Fruit fly (Drosophila melanogaster): Measurements from ENCODE around the gene Osbp.

Osbp gene

dm6 chr3R:24953152-24953551 is 15.1 kb upstream of the Osbp start:
- TF ChIP-seq Myc (optimal IDR thresholded peaks at IDR 0.05) (no peak), ttk (optimal IDR thresholded peaks at IDR 0.05) (no peak), h (optimal IDR thresholded peaks at IDR 0.05) (no peak), insv (optimal IDR thresholded peaks at IDR 0.05) (no peak), psq (optimal IDR thresholded peaks at IDR 0.05) (no peak), Sin3A (optimal IDR thresholded peaks at IDR 0.05) (no peak)

- TF ChIP-seq insv (optimal IDR thresholded peaks at IDR 0.05) (no peak), psq (optimal IDR thresholded peaks at IDR 0.05) (no peak), Myc (optimal IDR thresholded peaks at IDR 0.05) (no peak)
These were observed 9.3 kb upstream of the Osbp start, which contains the start of gene mah for dm6 chr3R:24947332-24947731. Gene mah, plus strand, starts transcription at chr3R:24947632.

dm6 chr3R:24944920-24945853 is 7.2 kb upstream of the Osbp start, which contains the start of the genes ssh and Nmnat:
Gene ssh, minus strand, starts transcription at chr3R:24944956.
Gene Nmnat, plus strand, starts transcription at chr3R:24945237.
- no peak for TF ChIP-seq Sin3A (optimal IDR thresholded peaks at IDR 0.05)
- peak; percentile 44 for TF ChIP-seq psq (optimal IDR thresholded peaks at IDR 0.05)

dm6 chr3R:24935758-24936157 is 2.3 kb downstream of the Osbp start:
- TF ChIP-seq h (optimal IDR thresholded peaks at IDR 0.05) (no peak), Sin3A (optimal IDR thresholded peaks at IDR 0.05) (no peak), insv (optimal IDR thresholded peaks at IDR 0.05) (no peak), ttk (optimal IDR thresholded peaks at IDR 0.05) (no peak), psq (optimal IDR thresholded peaks at IDR 0.05) (no peak), Myc (optimal IDR thresholded peaks at IDR 0.05) (no peak)

dm6 chr3R:24934542-24934941 is 3.5 kb downstream of the Osbp start:
- TF ChIP-seq insv (optimal IDR thresholded peaks at IDR 0.05) (no peak), h (optimal IDR thresholded peaks at IDR 0.05) (no peak), Myc (optimal IDR thresholded peaks at IDR 0.05) (no peak), ttk (optimal IDR thresholded peaks at IDR 0.05) (no peak), Sin3A (optimal IDR thresholded peaks at IDR 0.05) (no peak), psq (optimal IDR thresholded peaks at IDR 0.05) (no peak)

- TF ChIP-seq Sin3A (optimal IDR thresholded peaks at IDR 0.05) (no peak), ttk (optimal IDR thresholded peaks at IDR 0.05) (no peak), h (optimal IDR thresholded peaks at IDR 0.05) (no peak), insv (optimal IDR thresholded peaks at IDR 0.05) (no peak)
These were observed 6.2 kb downstream of the Osbp start, which contains the start of gene CG11771 for dm6 chr3R:24931856-24932255. Gene CG11771, plus strand, starts transcription at chr3R:24932010.

dm6 chr3R:24926752-24927320 is 11.2 kb downstream of the Osbp start:
- no peak for TF ChIP-seq Myc (optimal IDR thresholded peaks at IDR 0.05)

dm6 chr3R:24924916-24925315 is 13.1 kb downstream of the Osbp start, which contains the start of gene Trf4-2:
Gene Trf4-2, plus strand, starts transcription at chr3R:24925216.
- TF ChIP-seq Sin3A (optimal IDR thresholded peaks at IDR 0.05) (no peak), psq (optimal IDR thresholded peaks at IDR 0.05) (no peak), ttk (optimal IDR thresholded peaks at IDR 0.05) (no peak), h (optimal IDR thresholded peaks at IDR 0.05) (no peak), Myc (optimal IDR thresholded peaks at IDR 0.05) (no peak), insv (optimal IDR thresholded peaks at IDR 0.05) (no peak)

dm6 chr3R:24922270-24922669 is 15.8 kb downstream of the Osbp start, which contains the start of gene Mink:
Gene Mink, plus strand, starts transcription at chr3R:24922473.
- TF ChIP-seq Sin3A (optimal IDR thresholded peaks at IDR 0.05) (no peak), ttk (optimal IDR thresholded peaks at IDR 0.05) (no peak), h (optimal IDR thresholded peaks at IDR 0.05) (no peak), insv (optimal IDR thresholded peaks at IDR 0.05) (no peak), psq (optimal IDR thresholded peaks at IDR 0.05) (no peak), Myc (optimal IDR thresholded peaks at IDR 0.05) (no peak)

dm6 chr3R:24917814-24918636 is 20.0 kb downstream of the Osbp start, which contains the start of the genes PIG-S, sud1 and CG11168:
Gene PIG-S, minus strand, starts transcription at chr3R:24917864.
Gene sud1, minus strand, starts transcription at chr3R:24917864.
Gene CG11168, plus strand, starts transcription at chr3R:24918106.
- TF ChIP-seq ttk (optimal IDR thresholded peaks at IDR 0.05) = no peak

- TF ChIP-seq insv (optimal IDR thresholded peaks at IDR 0.05) (no peak), Myc (optimal IDR thresholded peaks at IDR 0.05) (no peak), psq (optimal IDR thresholded peaks at IDR 0.05) (no peak), Sin3A (optimal IDR thresholded peaks at IDR 0.05) (no peak), h (optimal IDR thresholded peaks at IDR 0.05) (no peak), ttk (optimal IDR thresholded peaks at IDR 0.05) (no peak)
These were observed 23.2 kb downstream of the Osbp start for dm6 chr3R:24914864-24915263.

dm6 chr3R:24910097-24910496 is 27.9 kb downstream of the Osbp start:
- TF ChIP-seq h (optimal IDR thresholded peaks at IDR 0.05) = no peak
- no peak for TF ChIP-seq ttk (optimal IDR thresholded peaks at IDR 0.05)
- TF ChIP-seq Sin3A (optimal IDR thresholded peaks at IDR 0.05) = no peak
- no peak for TF ChIP-seq psq (optimal IDR thresholded peaks at IDR 0.05)

Measured in Kc167 (cell line).